Worm (Caenorhabditis elegans) whole organism, L4/young adult: ENCODE results near the gene F54F7.8.

Experiments used
- W03F9.2 ChIP-seq: fragments of 150-350 bp; optimal IDR thresholded peaks from 2 replicates; lab custom pipeline; 2014; ENCODE audit warnings: missing biosample characterization, missing genetic modification characterization
- him-1 ChIP-seq: sonication (generic microtip); optimal IDR thresholded peaks from 2 replicates; lab custom pipeline; 2016; ENCODE audit warnings: missing genotype, missing genetic modification reagents, missing genetic modification characterization, missing compliant biosample characterization

DNA sequence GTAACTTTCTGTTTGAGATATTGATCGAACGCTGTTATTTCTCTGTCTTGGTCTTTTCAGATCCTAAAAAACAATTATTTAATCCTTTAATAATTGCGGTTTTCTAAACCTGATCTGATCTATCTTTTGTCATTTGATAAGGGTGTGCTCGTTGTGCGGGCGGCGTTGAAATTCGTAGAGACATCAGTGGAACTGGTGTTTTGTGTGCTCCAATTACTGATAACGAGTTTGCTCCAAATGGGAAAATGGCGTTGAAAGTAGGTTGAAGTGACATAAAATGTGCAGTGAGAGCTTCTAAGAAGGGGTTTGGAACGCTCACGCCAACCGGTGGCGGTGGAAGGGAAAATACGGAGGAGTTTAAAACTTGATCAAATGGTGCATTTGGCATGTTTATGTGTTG lies 371 bp downstream of the F54F7.8 start:
- TF ChIP-seq W03F9.2 (tag; lab: Kevin White, UChicago), result no peak
- TF ChIP-seq him-1, result no peak
